Worm (Caenorhabditis elegans) whole organism, early embryonic: ENCODE results near the gene best-19.

Experiments used
- B0310.2 ChIP-seq: sonication (generic microtip); optimal IDR thresholded peaks from 2 replicates; lab custom pipeline; 2016; ENCODE audit warnings: mild to moderate bottlenecking, missing genetic modification characterization, missing compliant biosample characterization
- F13C5.2 ChIP-seq: sonication (generic microtip); optimal IDR thresholded peaks from 2 replicates; lab custom pipeline; 2017; ENCODE audit warnings: mild to moderate bottlenecking, missing genetic modification characterization, inconsistent platforms, missing compliant biosample characterization
- aly-1 ChIP-seq: sonication (generic microtip); optimal IDR thresholded peaks from 2 replicates; lab custom pipeline; 2016; ENCODE audit warnings: missing genetic modification characterization, missing compliant biosample characterization
- ama-1 ChIP-seq: fragments of 150-350 bp; optimal IDR thresholded peaks from 2 replicates; lab custom pipeline; 2014
- ceh-13 ChIP-seq: fragments of 200-800 bp; sonication (Bioruptor generic); optimal IDR thresholded peaks from 2 replicates; lab custom pipeline; 2018; ENCODE audit warnings: mild to moderate bottlenecking, missing genetic modification characterization, missing compliant biosample characterization
- ceh-36 ChIP-seq: sonication (generic microtip); optimal IDR thresholded peaks from 2 replicates; lab custom pipeline; 2016; ENCODE audit warnings: missing genetic modification characterization, inconsistent platforms, missing compliant biosample characterization
- ets-7 ChIP-seq: sonication (generic microtip); optimal IDR thresholded peaks from 2 replicates; lab custom pipeline; 2016; ENCODE audit warnings: missing genotype, missing genetic modification characterization, missing compliant biosample characterization
- flt-1 ChIP-seq: fragments of 200-800 bp; sonication (Bioruptor generic); IDR thresholded peaks from 2 replicates; pipeline ENCODE4 v1.3.6; 2022; ENCODE audit warnings: missing genetic modification characterization, missing compliant biosample characterization
- hmbx-1 ChIP-seq: sonication (generic microtip); optimal IDR thresholded peaks from 2 replicates; lab custom pipeline; 2016; ENCODE audit warnings: mild to moderate bottlenecking, missing genetic modification characterization, missing compliant biosample characterization
- hmg-4 ChIP-seq: fragments of 200-800 bp; sonication (Bioruptor generic); optimal IDR thresholded peaks from 2 replicates; lab custom pipeline; 2018; ENCODE audit warnings: mild to moderate bottlenecking, missing genetic modification characterization, missing compliant biosample characterization
- hnd-1 ChIP-seq: sonication (generic microtip); optimal IDR thresholded peaks from 2 replicates; lab custom pipeline; 2016; ENCODE audit warnings: missing genetic modification characterization, missing compliant biosample characterization
- pes-1 ChIP-seq: fragments of 200-800 bp; sonication (Bioruptor generic); IDR thresholded peaks from 2 replicates; pipeline ENCODE4 v1.3.6; 2022; ENCODE audit warnings: missing genetic modification reagents, missing genetic modification characterization, missing compliant biosample characterization
- scrt-1 ChIP-seq: fragments of 200-800 bp; sonication (Bioruptor generic); IDR thresholded peaks from 2 replicates; pipeline ENCODE4 v1.3.6; 2022; ENCODE audit warnings: missing genetic modification characterization, missing compliant biosample characterization
- sea-1 ChIP-seq: fragments of 200-800 bp; sonication (Bioruptor generic); conservative IDR thresholded peaks from 2 replicates; pipeline ENCODE4 v1.3.6; 2022; ENCODE audit warnings: missing genetic modification characterization, missing compliant biosample characterization
- tbx-11 ChIP-seq: fragments of 200-800 bp; sonication (Bioruptor generic); IDR thresholded peaks from 2 replicates; pipeline ENCODE4 v1.3.6; 2022; ENCODE audit warnings: missing genetic modification characterization, missing compliant biosample characterization
- tbx-37 ChIP-seq: fragments of 200-800 bp; sonication (Bioruptor generic); conservative IDR thresholded peaks from 2 replicates; pipeline ENCODE4 v1.3.6; 2022; ENCODE audit warnings: missing genetic modification reagents, missing genetic modification characterization, missing compliant biosample characterization
- tra-4 ChIP-seq: sonication (generic microtip); optimal IDR thresholded peaks from 2 replicates; lab custom pipeline; 2017; ENCODE audit warnings: missing genetic modification characterization, missing compliant biosample characterization

The best-19 gene

ce11 chrIV:264182-264709, 19.2 kb upstream of the best-19 start, which contains the start of gene pat-6:
Gene pat-6 (minus strand): TSS chrIV:264232.
- TF ChIP-seq aly-1 (no peak), ceh-36 (tag; lab: Kevin White, UChicago) (no peak), B0310.2 (no peak)

- no peak for TF ChIP-seq ets-7 (tag; lab: Kevin White, UChicago)
- TF ChIP-seq tbx-11 (GFP tag; lab: Robert Waterston, UW), result no peak
- no peak for TF ChIP-seq hnd-1 (tag; lab: Kevin White, UChicago)
- no peak for TF ChIP-seq B0310.2
- no peak for TF ChIP-seq sea-1 (GFP tag; lab: Robert Waterston, UW)
- no peak for TF ChIP-seq scrt-1
- no peak for TF ChIP-seq hmbx-1 (tag; lab: Kevin White, UChicago)
- no peak for TF ChIP-seq flt-1
- TF ChIP-seq tra-4 (tag; lab: Kevin White, UChicago), result no peak
- TF ChIP-seq hmg-4 (GFP tag; lab: Kevin White, UChicago), result no peak
Measured at ce11 chrIV:266148-266547, 17.3 kb upstream of the best-19 start, which contains the start of gene T21D12.12. Gene T21D12.12 (plus strand): TSS chrIV:266448.

ce11 chrIV:269107-269506, 14.3 kb upstream of the best-19 start, which contains the start of gene T21D12.11:
Gene T21D12.11 (plus strand): TSS chrIV:269407.
- TF ChIP-seq ets-7 (tag; lab: Kevin White, UChicago) (no peak), tbx-11 (GFP tag; lab: Robert Waterston, UW) (no peak), ceh-36 (tag; lab: Kevin White, UChicago) (no peak), ama-1 (lab: Kevin White, UChicago) (no peak), F13C5.2 (tag; lab: Kevin White, UChicago) (no peak), pes-1 (GFP tag; lab: Robert Waterston, UW) (no peak), aly-1 (no peak), hnd-1 (tag; lab: Kevin White, UChicago) (no peak), hmbx-1 (tag; lab: Kevin White, UChicago) (no peak), flt-1 (no peak), B0310.2 (no peak), tbx-37 (no peak), tra-4 (tag; lab: Kevin White, UChicago) (no peak), ceh-13 (GFP tag; lab: Kevin White, UChicago) (no peak)

- TF ChIP-seq hnd-1 (tag; lab: Kevin White, UChicago), result no peak
- TF ChIP-seq hmbx-1 (tag; lab: Kevin White, UChicago), result no peak
- no peak for TF ChIP-seq tbx-37
- TF ChIP-seq ceh-13 (GFP tag; lab: Kevin White, UChicago), result no peak
- no peak for TF ChIP-seq F13C5.2 (tag; lab: Kevin White, UChicago)
- no peak for TF ChIP-seq flt-1
- no peak for TF ChIP-seq scrt-1
- TF ChIP-seq tbx-11 (GFP tag; lab: Robert Waterston, UW), result no peak
Measured at ce11 chrIV:273299-273698, 10.1 kb upstream of the best-19 start, which contains the start of gene srh-282. Gene srh-282 (minus strand): TSS chrIV:273399.

ce11 chrIV:274185-274584, 9.3 kb upstream of the best-19 start, which contains the start of gene sma-10:
Gene sma-10 (plus strand): TSS chrIV:274420.
- TF ChIP-seq hmbx-1 (tag; lab: Kevin White, UChicago) (no peak), aly-1 (no peak), scrt-1 (no peak), tbx-11 (GFP tag; lab: Robert Waterston, UW) (no peak), ets-7 (tag; lab: Kevin White, UChicago) (no peak), tra-4 (tag; lab: Kevin White, UChicago) (no peak), ceh-36 (tag; lab: Kevin White, UChicago) (no peak), hnd-1 (tag; lab: Kevin White, UChicago) (no peak), pes-1 (GFP tag; lab: Robert Waterston, UW) (no peak), B0310.2 (no peak), hmg-4 (GFP tag; lab: Kevin White, UChicago) (no peak), flt-1 (no peak), tbx-37 (no peak), F13C5.2 (tag; lab: Kevin White, UChicago) (no peak)

- TF ChIP-seq hmbx-1 (tag; lab: Kevin White, UChicago) (no peak), ets-7 (tag; lab: Kevin White, UChicago) (no peak), B0310.2 (no peak), hnd-1 (tag; lab: Kevin White, UChicago) (no peak), ama-1 (lab: Kevin White, UChicago) (no peak), flt-1 (no peak)
Measured at ce11 chrIV:275146-275545, 8.3 kb upstream of the best-19 start.

- TF ChIP-seq aly-1 (no peak), hmg-4 (GFP tag; lab: Kevin White, UChicago) (no peak), ets-7 (tag; lab: Kevin White, UChicago) (no peak), flt-1 (no peak), pes-1 (GFP tag; lab: Robert Waterston, UW) (no peak), hnd-1 (tag; lab: Kevin White, UChicago) (no peak), B0310.2 (no peak), hmbx-1 (tag; lab: Kevin White, UChicago) (no peak), scrt-1 (no peak), tra-4 (tag; lab: Kevin White, UChicago) (no peak), ama-1 (lab: Kevin White, UChicago) (no peak), tbx-11 (GFP tag; lab: Robert Waterston, UW) (no peak), sea-1 (GFP tag; lab: Robert Waterston, UW) (no peak), ceh-13 (GFP tag; lab: Kevin White, UChicago) (no peak), ceh-36 (tag; lab: Kevin White, UChicago) (no peak), tbx-37 (no peak), F13C5.2 (tag; lab: Kevin White, UChicago) (no peak)
Measured at ce11 chrIV:278284-278683, 5.2 kb upstream of the best-19 start.

- TF ChIP-seq B0310.2 (no peak), scrt-1 (no peak), hmg-4 (GFP tag; lab: Kevin White, UChicago) (no peak), hnd-1 (tag; lab: Kevin White, UChicago) (no peak), ama-1 (lab: Kevin White, UChicago) (no peak)
Measured at ce11 chrIV:282008-282407, 1.4 kb upstream of the best-19 start.
